Fruit fly (Drosophila melanogaster) whole organism, embryonic: ENCODE data around the gene CG12035.
A peak's percentile ranks its signal among the peaks of the same experiment; 100 is the strongest.

Experiments used
- Ada2b ChIP-seq: fragments of 200-800 bp; sonication (Bioruptor generic); IDR thresholded peaks from 2 replicates; pipeline ENCODE4 v1.3.6; 2022; ENCODE audit warnings: missing biosample characterization, missing genetic modification characterization
- Aef1 ChIP-seq: fragments of 200-800 bp; sonication (Bioruptor generic); IDR thresholded peaks from 3 replicates; pipeline ENCODE4 v1.3.6; 2022; ENCODE audit warnings: missing biosample characterization, missing genetic modification characterization
- CG10321 ChIP-seq: fragments of 200-800 bp; sonication (Bioruptor generic); IDR thresholded peaks from 2 replicates; pipeline ENCODE4 v1.3.6; 2022; ENCODE audit warnings: missing biosample characterization, missing genetic modification characterization
- CG10366 ChIP-seq: fragments of 200-800 bp; sonication (Bioruptor generic); IDR thresholded peaks from 2 replicates; pipeline ENCODE4 v1.3.6; 2022; ENCODE audit warnings: missing biosample characterization, missing genetic modification characterization
- CG11504 ChIP-seq: fragments of 200-800 bp; sonication (Bioruptor generic); optimal IDR thresholded peaks from 3 replicates; lab custom pipeline; 2019; ENCODE audit warnings: missing biosample characterization, mild to moderate bottlenecking, missing genetic modification characterization, moderate library complexity
- CG14441 ChIP-seq: fragments of 200-800 bp; sonication (Bioruptor generic); IDR thresholded peaks from 2 replicates; pipeline ENCODE4 v1.3.6; 2022; ENCODE audit warnings: missing biosample characterization, missing genetic modification characterization
- CG15269 ChIP-seq: fragments of 200-800 bp; sonication (Bioruptor generic); optimal IDR thresholded peaks from 2 replicates; lab custom pipeline; 2018; ENCODE audit warnings: missing biosample characterization, mild to moderate bottlenecking, missing genetic modification characterization, moderate library complexity
- CG1602 ChIP-seq: fragments of 200-800 bp; sonication (Bioruptor generic); optimal IDR thresholded peaks from 3 replicates; lab custom pipeline; 2016; ENCODE audit warnings: missing biosample characterization, missing genetic modification characterization
- CG17361 ChIP-seq: fragments of 200-800 bp; sonication (Bioruptor generic); IDR thresholded peaks from 3 replicates; pipeline ENCODE4 v1.3.6; 2022; ENCODE audit warnings: missing biosample characterization, missing genetic modification characterization
- CG2678 ChIP-seq: fragments of 200-800 bp; sonication (Bioruptor generic); optimal IDR thresholded peaks from 3 replicates; lab custom pipeline; 2019; ENCODE audit warnings: missing biosample characterization, mild to moderate bottlenecking, missing genetic modification characterization, moderate library complexity
- CG30403 ChIP-seq: fragments of 200-800 bp; sonication (Bioruptor generic); optimal IDR thresholded peaks from 3 replicates; lab custom pipeline; 2016; ENCODE audit warnings: missing biosample characterization, missing genetic modification characterization
- CG6689 ChIP-seq: fragments of 200-800 bp; sonication (Bioruptor generic); IDR thresholded peaks from 2 replicates; pipeline ENCODE4 v1.3.6; 2022; ENCODE audit warnings: missing biosample characterization, missing genetic modification characterization
- CG7357 ChIP-seq: fragments of 200-800 bp; sonication (Bioruptor generic); IDR thresholded peaks from 3 replicates; pipeline ENCODE4 v1.3.6; 2022; ENCODE audit warnings: missing biosample characterization, missing genetic modification characterization
- CG7839 ChIP-seq: fragments of 200-800 bp; sonication (Bioruptor generic); optimal IDR thresholded peaks from 3 replicates; lab custom pipeline; 2018; ENCODE audit warnings: missing biosample characterization, mild to moderate bottlenecking, missing genetic modification characterization, moderate library complexity
- CG9437 ChIP-seq: fragments of 200-800 bp; sonication (Bioruptor generic); optimal IDR thresholded peaks from 2 replicates; lab custom pipeline; 2018; ENCODE audit warnings: missing biosample characterization, mild to moderate bottlenecking, missing genetic modification characterization
- CoRest ChIP-seq: fragments of 200-800 bp; sonication (Bioruptor generic); optimal IDR thresholded peaks from 3 replicates; lab custom pipeline; 2018; ENCODE audit warnings: missing biosample characterization, mild to moderate bottlenecking, missing genetic modification characterization, moderate library complexity
- Dp ChIP-seq: fragments of 200-800 bp; sonication (Bioruptor generic); optimal IDR thresholded peaks from 2 replicates; lab custom pipeline; 2018; ENCODE audit warnings: missing biosample characterization, mild to moderate bottlenecking, missing genetic modification characterization, moderate library complexity
- ERR ChIP-seq: fragments of 200-800 bp; sonication (Bioruptor generic); optimal IDR thresholded peaks from 2 replicates; lab custom pipeline; 2016; ENCODE audit warnings: missing biosample characterization, missing genetic modification characterization
- Ets65A ChIP-seq: fragments of 200-800 bp; sonication (Bioruptor generic); peaks from one replicate; lab custom pipeline; 2016; ENCODE audit warnings: missing biosample characterization, missing genetic modification characterization
- Hr51 ChIP-seq, 2 experiments: fragments of 200-800 bp; sonication (Bioruptor generic); optimal IDR thresholded peaks; 2 replicates in 1 of 2; 3 replicates in 1 of 2; lab custom pipeline; 2016 to 2018; ENCODE audit warnings: missing biosample characterization in 2 of 2, missing genetic modification characterization in 2 of 2, mild to moderate bottlenecking in 1 of 2, moderate library complexity in 1 of 2
- Meics ChIP-seq: fragments of 200-800 bp; sonication (Bioruptor generic); optimal IDR thresholded peaks from 2 replicates; lab custom pipeline; 2017; ENCODE audit warnings: missing biosample characterization, mild to moderate bottlenecking, missing genetic modification characterization
- Oaz ChIP-seq: fragments of 200-800 bp; sonication (Bioruptor generic); IDR thresholded peaks from 2 replicates; pipeline ENCODE4 v1.3.6; 2022; ENCODE audit warnings: missing biosample characterization, missing genetic modification characterization
- Oli ChIP-seq: fragments of 200-800 bp; sonication (Bioruptor generic); optimal IDR thresholded peaks from 2 replicates; lab custom pipeline; 2018; ENCODE audit warnings: missing biosample characterization, mild to moderate bottlenecking, missing genetic modification characterization, moderate library complexity
- Ptx1 ChIP-seq: fragments of 200-800 bp; sonication (Bioruptor generic); IDR thresholded peaks from 2 replicates; pipeline ENCODE4 v1.3.6; 2022; ENCODE audit warnings: missing biosample characterization, missing genetic modification characterization
- Sox100B ChIP-seq: fragments of 200-800 bp; sonication (Bioruptor generic); optimal IDR thresholded peaks from 3 replicates; lab custom pipeline; 2018; ENCODE audit warnings: missing biosample characterization, mild to moderate bottlenecking, missing genetic modification characterization
- Sox102F ChIP-seq: fragments of 200-800 bp; sonication (Bioruptor generic); optimal IDR thresholded peaks from 2 replicates; lab custom pipeline; 2018; ENCODE audit warnings: missing biosample characterization, mild to moderate bottlenecking, missing genetic modification characterization, moderate library complexity
- Ssrp ChIP-seq: fragments of 200-800 bp; sonication (Bioruptor generic); optimal IDR thresholded peaks from 2 replicates; lab custom pipeline; 2018; ENCODE audit warnings: missing biosample characterization, mild to moderate bottlenecking, missing genetic modification characterization, moderate library complexity
- Xrp1 ChIP-seq: fragments of 200-800 bp; sonication (Bioruptor generic); IDR thresholded peaks from 2 replicates; pipeline ENCODE4 v1.3.6; 2022; ENCODE audit warnings: missing biosample characterization, missing genetic modification characterization
- amos ChIP-seq: fragments of 200-800 bp; sonication (Bioruptor generic); IDR thresholded peaks from 2 replicates; pipeline ENCODE4 v1.3.6; 2022; ENCODE audit warnings: missing biosample characterization, missing genetic modification characterization; ENCODE audit not compliant: partially characterized antibody
- ase ChIP-seq: fragments of 200-800 bp; sonication (Bioruptor generic); IDR thresholded peaks from 3 replicates; pipeline ENCODE4 v1.3.6; 2022; ENCODE audit warnings: missing biosample characterization, missing genetic modification characterization
- dmrt99B ChIP-seq: fragments of 200-800 bp; sonication (Bioruptor generic); optimal IDR thresholded peaks from 2 replicates; lab custom pipeline; 2018; ENCODE audit warnings: missing biosample characterization, mild to moderate bottlenecking, missing genetic modification characterization, moderate library complexity
- dpn ChIP-seq, 2 experiments: fragments of 200-800 bp; sonication (Bioruptor generic); optimal IDR thresholded peaks; 3 replicates each; lab custom pipeline; 2016; ENCODE audit warnings: missing biosample characterization in 2 of 2, missing genetic modification characterization in 2 of 2
- esg ChIP-seq: fragments of 200-800 bp; sonication (Bioruptor generic); conservative IDR thresholded peaks from 2 replicates; pipeline ENCODE4 v1.3.6; 2022; ENCODE audit warnings: missing biosample characterization, missing genetic modification characterization
- eve ChIP-seq, 2 experiments: fragments of >200 bp; optimal IDR thresholded peaks; 2 replicates each; lab custom pipeline; 2017; ENCODE audit warnings: missing biosample characterization in 2 of 2, missing genetic modification characterization in 2 of 2
- fd3F ChIP-seq: fragments of 200-800 bp; sonication (Bioruptor generic); optimal IDR thresholded peaks from 2 replicates; lab custom pipeline; 2018; ENCODE audit warnings: missing biosample characterization, mild to moderate bottlenecking, missing genetic modification characterization, moderate library complexity
- gem ChIP-seq: fragments of 200-800 bp; sonication (Bioruptor generic); optimal IDR thresholded peaks from 2 replicates; lab custom pipeline; 2019; ENCODE audit warnings: missing biosample characterization, mild to moderate bottlenecking, missing genetic modification characterization, moderate library complexity
- grau ChIP-seq: fragments of 200-800 bp; optimal IDR thresholded peaks from 3 replicates; lab custom pipeline; 2019; ENCODE audit warnings: missing biosample characterization, mild to moderate bottlenecking, missing genetic modification characterization, moderate library complexity
- hb ChIP-seq: fragments of 200-800 bp; sonication (Bioruptor generic); IDR thresholded peaks from 3 replicates; pipeline ENCODE4 v1.3.6; 2022; ENCODE audit warnings: missing biosample characterization, missing genetic modification characterization; ENCODE audit not compliant: partially characterized antibody
- hkb ChIP-seq, 2 experiments: fragments of 200-800 bp in 1 of 2; fragments of >200 bp in 1 of 2; sonication (Bioruptor generic) in 1 of 2; IDR thresholded peaks in 1 of 2; optimal IDR thresholded peaks in 1 of 2; 2 replicates each; pipeline versions ENCODE4 v1.3.6 to Lab custom; 2017 to 2022; ENCODE audit warnings: missing biosample characterization in 1 of 2, missing genetic modification characterization in 1 of 2
- ind ChIP-seq: fragments of 200-800 bp; sonication (Bioruptor generic); optimal IDR thresholded peaks from 3 replicates; lab custom pipeline; 2016; ENCODE audit warnings: missing biosample characterization, missing genetic modification characterization
- ken ChIP-seq: fragments of 200-800 bp; sonication (Bioruptor generic); IDR thresholded peaks from 3 replicates; pipeline ENCODE4 v1.3.6; 2022; ENCODE audit warnings: missing biosample characterization, missing genetic modification characterization
- lmd ChIP-seq: fragments of 200-800 bp; sonication (Bioruptor generic); IDR thresholded peaks from 2 replicates; pipeline ENCODE4 v1.3.6; 2022; ENCODE audit warnings: missing biosample characterization, missing genetic modification characterization
- nmo ChIP-seq: fragments of 200-800 bp; sonication (Bioruptor generic); optimal IDR thresholded peaks from 2 replicates; lab custom pipeline; 2018; ENCODE audit warnings: missing biosample characterization, mild to moderate bottlenecking, missing genetic modification characterization, moderate library complexity
- peb ChIP-seq: fragments of 200-800 bp; sonication (Bioruptor generic); IDR thresholded peaks from 2 replicates; pipeline ENCODE4 v1.3.6; 2022; ENCODE audit warnings: missing biosample characterization, missing genetic modification characterization
- phol ChIP-seq: fragments of 200-800 bp; sonication (Bioruptor generic); optimal IDR thresholded peaks from 3 replicates; lab custom pipeline; 2018; ENCODE audit warnings: missing biosample characterization, mild to moderate bottlenecking, missing genetic modification characterization, moderate library complexity
- sens ChIP-seq: fragments of 200-800 bp; sonication (Bioruptor generic); peaks from one replicate; lab custom pipeline; 2016; ENCODE audit warnings: missing biosample characterization, missing genetic modification characterization
- sisA ChIP-seq: fragments of 200-800 bp; sonication (Bioruptor generic); IDR thresholded peaks from 2 replicates; pipeline ENCODE4 v1.3.6; 2022; ENCODE audit warnings: missing biosample characterization, missing genetic modification characterization
- slbo ChIP-seq: fragments of 200-800 bp; sonication (Bioruptor generic); IDR thresholded peaks from 2 replicates; pipeline ENCODE4 v1.3.6; 2022; ENCODE audit warnings: missing biosample characterization, missing genetic modification characterization
- vvl ChIP-seq: fragments of 200-800 bp; sonication (Bioruptor generic); IDR thresholded peaks from 2 replicates; pipeline ENCODE4 v1.3.6; 2022; ENCODE audit warnings: missing biosample characterization, missing genetic modification characterization

The CG12035 gene

dm6 chr3L:1741107-1741506 is 16.9 kb downstream of the CG12035 start:
- TF ChIP-seq slbo (GFP tag; lab: Robert Waterston, UW) (0 out of 2 replicates have a peak, but pooled peaks have one; percentile 7), esg (0 out of 2 replicates have a peak, but pooled peaks have one; percentile 13), CG7839 (peak; percentile 13), ken (GFP tag; lab: Robert Waterston, UW) (no peak), Meics (GFP tag; lab: Kevin White, UChicago) (no peak), amos (GFP tag; lab: Robert Waterston, UW) (no peak), CG6689 (0 out of 2 replicates have a peak, but pooled peaks have one; percentile 16), fd3F (GFP tag; lab: Kevin White, UChicago) (peak; percentile 14), ERR (GFP tag; lab: Kevin White, UChicago) (no peak), CG14441 (GFP tag; lab: Robert Waterston, UW) (peak; percentile 14; the same call in 1 of the 2 replicates), CG15269 (tag; lab: Kevin White, UChicago) (peak; percentile 13), CG11504 (tag; lab: Kevin White, UChicago) (peak; percentile 56), CG1602 (GFP tag; lab: Kevin White, UChicago) (peak; percentile 7), CG10366 (GFP tag; lab: Robert Waterston, UW) (peak; percentile 26; the same call in 1 of the 2 replicates), vvl (GFP tag; lab: Robert Waterston, UW) (no peak), ind (GFP tag; lab: Kevin White, UChicago) (peak; percentile 23), hkb (optimal IDR thresholded peaks at IDR 0.05; lab: Kevin White, UChicago) (no peak), hkb (GFP tag; IDR thresholded peaks at IDR 0.05; lab: Robert Waterston, UW) (0 out of 2 replicates have a peak, but pooled peaks have one; percentile 11), CG9437 (GFP tag; lab: Kevin White, UChicago) (peak; percentile 15), lmd (GFP tag; lab: Robert Waterston, UW) (peak; percentile 18; the same call in 1 of the 2 replicates), Dp (GFP tag; lab: Kevin White, UChicago) (no peak), Sox102F (peak; percentile 36), Ptx1 (peak; percentile 34; the same call in 1 of the 2 replicates), peb (no peak), sens (GFP tag; lab: Kevin White, UChicago) (peak; percentile 53), phol (peak; percentile 24), CG30403 (GFP tag; lab: Kevin White, UChicago) (peak; percentile 45), nmo (GFP tag; lab: Kevin White, UChicago) (peak; percentile 18), Ada2b (GFP tag; lab: Robert Waterston, UW) (0 out of 2 replicates have a peak, but pooled peaks have one; percentile 6), CG7357 (GFP tag; lab: Robert Waterston, UW) (0 out of 3 replicates have a peak, but pooled peaks have one; percentile 7), Xrp1 (GFP tag; lab: Robert Waterston, UW) (0 out of 2 replicates have a peak, but pooled peaks have one; percentile 10), CG2678 (tag; lab: Kevin White, UChicago) (peak; percentile 13), CG17361 (GFP tag; lab: Robert Waterston, UW) (peak; percentile 33; the same call in 1 of the 3 replicates), eve (GFP tag; optimal IDR thresholded peaks at IDR 0.05; lab: Kevin White, UChicago) (no peak), dpn (GFP tag; optimal IDR thresholded peaks at IDR 0.05; lab: Kevin White, UChicago) (peak in 1 of 2 experiments; percentile 20), dmrt99B (peak; percentile 53), Oaz (GFP tag; lab: Robert Waterston, UW) (no peak), CoRest (tag; lab: Kevin White, UChicago) (peak; percentile 35), Sox100B (GFP tag; lab: Kevin White, UChicago) (peak; percentile 36), Ets65A (GFP tag; lab: Kevin White, UChicago) (peak; percentile 77), ase (GFP tag; lab: Robert Waterston, UW) (0 out of 3 replicates have a peak, but pooled peaks have one; percentile 30), gem (peak; percentile 47), Hr51 (GFP tag; optimal IDR thresholded peaks at IDR 0.05; lab: Kevin White, UChicago) (peak in 1 of 2 experiments; percentile 64), CG10321 (GFP tag; lab: Robert Waterston, UW) (no peak), sisA (GFP tag; lab: Robert Waterston, UW) (0 out of 2 replicates have a peak, but pooled peaks have one; percentile 15), hb (0 out of 3 replicates have a peak, but pooled peaks have one; percentile 50), Ssrp (tag; lab: Kevin White, UChicago) (peak; percentile 7), grau (tag; lab: Kevin White, UChicago) (peak; percentile 9), Aef1 (GFP tag; lab: Robert Waterston, UW) (no peak), Oli (tag; lab: Kevin White, UChicago) (peak; percentile 45)
